Worm (Caenorhabditis elegans) whole organism, early embryonic: ENCODE results near the gene ZK1058.9.

Experiments
- B0310.2 ChIP-seq: sonication (generic microtip); optimal IDR thresholded peaks from 2 replicates; lab custom pipeline; 2016; ENCODE audit warnings: mild to moderate bottlenecking, missing genetic modification characterization, missing compliant biosample characterization
- F13C5.2 ChIP-seq: sonication (generic microtip); optimal IDR thresholded peaks from 2 replicates; lab custom pipeline; 2017; ENCODE audit warnings: mild to moderate bottlenecking, missing genetic modification characterization, inconsistent platforms, missing compliant biosample characterization
- aly-1 ChIP-seq: sonication (generic microtip); optimal IDR thresholded peaks from 2 replicates; lab custom pipeline; 2016; ENCODE audit warnings: missing genetic modification characterization, missing compliant biosample characterization
- ama-1 ChIP-seq: fragments of 150-350 bp; optimal IDR thresholded peaks from 2 replicates; lab custom pipeline; 2014
- ceh-36 ChIP-seq: sonication (generic microtip); optimal IDR thresholded peaks from 2 replicates; lab custom pipeline; 2016; ENCODE audit warnings: missing genetic modification characterization, inconsistent platforms, missing compliant biosample characterization
- flt-1 ChIP-seq: fragments of 200-800 bp; sonication (Bioruptor generic); IDR thresholded peaks from 2 replicates; pipeline ENCODE4 v1.3.6; 2022; ENCODE audit warnings: missing genetic modification characterization, missing compliant biosample characterization
- hmbx-1 ChIP-seq: sonication (generic microtip); optimal IDR thresholded peaks from 2 replicates; lab custom pipeline; 2016; ENCODE audit warnings: mild to moderate bottlenecking, missing genetic modification characterization, missing compliant biosample characterization
- hmg-4 ChIP-seq: fragments of 200-800 bp; sonication (Bioruptor generic); optimal IDR thresholded peaks from 2 replicates; lab custom pipeline; 2018; ENCODE audit warnings: mild to moderate bottlenecking, missing genetic modification characterization, missing compliant biosample characterization
- hnd-1 ChIP-seq: sonication (generic microtip); optimal IDR thresholded peaks from 2 replicates; lab custom pipeline; 2016; ENCODE audit warnings: missing genetic modification characterization, missing compliant biosample characterization
- sea-1 ChIP-seq: fragments of 200-800 bp; sonication (Bioruptor generic); conservative IDR thresholded peaks from 2 replicates; pipeline ENCODE4 v1.3.6; 2022; ENCODE audit warnings: missing genetic modification characterization, missing compliant biosample characterization
- tbx-11 ChIP-seq: fragments of 200-800 bp; sonication (Bioruptor generic); IDR thresholded peaks from 2 replicates; pipeline ENCODE4 v1.3.6; 2022; ENCODE audit warnings: missing genetic modification characterization, missing compliant biosample characterization

ce11 chrIII:3914836-3915235, 11.2 kb downstream of the ZK1058.9 start:
- no peak for TF ChIP-seq flt-1
- TF ChIP-seq F13C5.2 (tag; lab: Kevin White, UChicago): no peak
- no peak for TF ChIP-seq ceh-36 (tag; lab: Kevin White, UChicago)
- no peak for TF ChIP-seq hmg-4 (GFP tag; lab: Kevin White, UChicago)
- peak; percentile 27 for TF ChIP-seq aly-1
- TF ChIP-seq tbx-11 (GFP tag; lab: Robert Waterston, UW): no peak
- no peak for TF ChIP-seq B0310.2 (tag; lab: Kevin White, UChicago)
- TF ChIP-seq hnd-1: no peak
- no peak for TF ChIP-seq ama-1 (lab: Kevin White, UChicago)
- TF ChIP-seq sea-1 (GFP tag; lab: Robert Waterston, UW): no peak
- no peak for TF ChIP-seq hmbx-1 (tag; lab: Kevin White, UChicago)
